Worm (Caenorhabditis elegans) whole organism, L1 larva: ENCODE results near the gene mks-5.

ENCODE experiments used
- C04F5.9 ChIP-seq: sonication (generic microtip); optimal IDR thresholded peaks from 2 replicates; lab custom pipeline; 2016; ENCODE audit warnings: missing genetic modification characterization, missing compliant biosample characterization
- aha-1 ChIP-seq: fragments of 150-350 bp; optimal IDR thresholded peaks from 2 replicates; lab custom pipeline; 2014; ENCODE audit warnings: missing biosample characterization, missing genetic modification characterization
- aly-2 ChIP-seq: fragments of 150-350 bp; optimal IDR thresholded peaks from 2 replicates; lab custom pipeline; 2014; ENCODE audit warnings: missing biosample characterization, missing genetic modification characterization
- blmp-1 ChIP-seq: fragments of 150-350 bp; optimal IDR thresholded peaks from 2 replicates; lab custom pipeline; 2014; ENCODE audit warnings: missing biosample characterization, missing genetic modification characterization
- ceh-63 ChIP-seq: fragments of 200-800 bp; sonication (Bioruptor generic); optimal IDR thresholded peaks from 2 replicates; lab custom pipeline; 2018; ENCODE audit warnings: mild to moderate bottlenecking, missing genetic modification characterization, missing compliant biosample characterization
- ceh-8 ChIP-seq: fragments of 200-800 bp; sonication (Bioruptor generic); optimal IDR thresholded peaks from 2 replicates; lab custom pipeline; 2018; ENCODE audit warnings: mild to moderate bottlenecking, missing genetic modification characterization, moderate library complexity, missing compliant biosample characterization
- ceh-82 ChIP-seq, 3 experiments: fragments of 150-350 bp in 1 of 3; sonication (generic microtip) in 2 of 3; optimal IDR thresholded peaks; 2 replicates each; lab custom pipeline; 2014 to 2017; ENCODE audit warnings: missing biosample characterization in 3 of 3, missing genetic modification characterization in 3 of 3
- ceh-88 ChIP-seq: fragments of 200-800 bp; sonication (Bioruptor generic); IDR thresholded peaks from 2 replicates; pipeline ENCODE4 v1.3.6; 2022; ENCODE audit warnings: missing genetic modification characterization, missing compliant biosample characterization
- ces-1 ChIP-seq: fragments of 150-350 bp; optimal IDR thresholded peaks from 2 replicates; lab custom pipeline; 2014; ENCODE audit warnings: missing biosample characterization, missing genetic modification reagents, missing genetic modification characterization
- dsc-1 ChIP-seq: sonication (generic microtip); optimal IDR thresholded peaks from 2 replicates; lab custom pipeline; 2016; ENCODE audit warnings: mild to moderate bottlenecking, missing genetic modification characterization, missing compliant biosample characterization
- efl-1 ChIP-seq, 4 experiments: fragments of 150-350 bp; optimal IDR thresholded peaks in 3 of 4; peaks in 1 of 4; 1 replicate in 1 of 4; 2 replicates in 3 of 4; lab custom pipeline; 2014; ENCODE audit warnings: missing biosample characterization in 2 of 4, missing genetic modification characterization in 2 of 4, missing genetic modification reagents in 2 of 4
- egl-13 ChIP-seq: sonication (generic microtip); optimal IDR thresholded peaks from 2 replicates; lab custom pipeline; 2016; ENCODE audit warnings: missing genotype, missing genetic modification reagents, missing genetic modification characterization, missing compliant biosample characterization
- egl-27 ChIP-seq, 2 experiments: fragments of 150-350 bp in 1 of 2; sonication (generic microtip); optimal IDR thresholded peaks; 3 replicates each; lab custom pipeline; 2017 to 2018; ENCODE audit warnings: missing biosample characterization in 2 of 2, missing genetic modification characterization in 2 of 2, missing genetic modification reagents in 2 of 2
- elt-2 ChIP-seq: sonication (generic microtip); optimal IDR thresholded peaks from 2 replicates; lab custom pipeline; 2016; ENCODE audit warnings: missing genetic modification characterization, mild to moderate bottlenecking, inconsistent platforms, missing compliant biosample characterization, missing genetic modification reagents
- elt-3 ChIP-seq, 6 experiments: fragments of 150-350 bp in 1 of 6; sonication (generic microtip); optimal IDR thresholded peaks; 2 replicates each; lab custom pipeline; 2017 to 2018; ENCODE audit warnings: missing biosample characterization in 6 of 6, missing genetic modification characterization in 6 of 6, inconsistent platforms in 1 of 6
- fkh-10 ChIP-seq: sonication (generic microtip); optimal IDR thresholded peaks from 2 replicates; lab custom pipeline; 2017; ENCODE audit warnings: missing biosample characterization, missing genetic modification reagents, missing genetic modification characterization
- fkh-8 ChIP-seq: sonication (generic microtip); optimal IDR thresholded peaks from 2 replicates; lab custom pipeline; 2016; ENCODE audit warnings: mild to moderate bottlenecking, missing genetic modification characterization, missing compliant biosample characterization
- fos-1 ChIP-seq: fragments of 150-350 bp; optimal IDR thresholded peaks from 2 replicates; lab custom pipeline; 2014; ENCODE audit warnings: missing biosample characterization, missing genetic modification characterization
- hlh-4 ChIP-seq: sonication (generic microtip); optimal IDR thresholded peaks from 2 replicates; lab custom pipeline; 2016; ENCODE audit warnings: mild to moderate bottlenecking, missing genetic modification characterization, missing compliant biosample characterization
- irx-1 ChIP-seq: sonication (generic microtip); optimal IDR thresholded peaks from 2 replicates; lab custom pipeline; 2016; ENCODE audit warnings: missing genetic modification characterization, missing compliant biosample characterization
- jun-1 ChIP-seq: fragments of 150-350 bp; optimal IDR thresholded peaks from 2 replicates; lab custom pipeline; 2014; ENCODE audit warnings: missing biosample characterization, missing genetic modification reagents, missing genetic modification characterization
- lin-14 ChIP-seq: fragments of 200-800 bp; sonication (Bioruptor generic); optimal IDR thresholded peaks from 2 replicates; lab custom pipeline; 2018; ENCODE audit warnings: mild to moderate bottlenecking, missing genetic modification characterization, moderate library complexity, missing compliant biosample characterization
- lin-15B ChIP-seq: fragments of 150-350 bp; sonication (generic microtip); optimal IDR thresholded peaks from 3 replicates; lab custom pipeline; 2014; ENCODE audit warnings: missing biosample characterization, missing genetic modification characterization
- lin-35 ChIP-seq, 2 experiments: fragments of 150-350 bp; optimal IDR thresholded peaks; 2 replicates each; lab custom pipeline; 2014; ENCODE audit warnings: missing biosample characterization in 2 of 2, missing genetic modification characterization in 2 of 2, missing genetic modification reagents in 2 of 2
- lin-39 ChIP-seq: fragments of 150-350 bp; optimal IDR thresholded peaks from 2 replicates; lab custom pipeline; 2014; ENCODE audit warnings: missing biosample characterization, missing genetic modification reagents, missing genetic modification characterization
- lir-3 ChIP-seq: sonication (generic microtip); optimal IDR thresholded peaks from 2 replicates; lab custom pipeline; 2016; ENCODE audit warnings: mild to moderate bottlenecking, missing genetic modification characterization, moderate library complexity, missing compliant biosample characterization; ENCODE audit not compliant: poor library complexity
- lsy-2 ChIP-seq, 2 experiments: fragments of 150-350 bp; optimal IDR thresholded peaks; 2 replicates each; lab custom pipeline; 2014; ENCODE audit warnings: missing biosample characterization in 2 of 2, missing genetic modification characterization in 2 of 2
- mab-9 ChIP-seq: fragments of 200-800 bp; sonication (Bioruptor generic); IDR thresholded peaks from 2 replicates; pipeline ENCODE4 v1.3.6; 2022; ENCODE audit warnings: missing genetic modification reagents, missing genetic modification characterization, missing compliant biosample characterization
- mef-2 ChIP-seq: fragments of 150-350 bp; optimal IDR thresholded peaks from 2 replicates; lab custom pipeline; 2014; ENCODE audit warnings: missing biosample characterization, missing genetic modification characterization
- nhr-11 ChIP-seq: fragments of 150-350 bp; optimal IDR thresholded peaks from 2 replicates; lab custom pipeline; 2014; ENCODE audit warnings: missing biosample characterization, missing genetic modification characterization
- nhr-12 ChIP-seq: sonication (generic microtip); optimal IDR thresholded peaks from 2 replicates; lab custom pipeline; 2017; ENCODE audit warnings: missing biosample characterization, missing genetic modification characterization
- nhr-20 ChIP-seq: sonication (generic microtip); optimal IDR thresholded peaks from 2 replicates; lab custom pipeline; 2016; ENCODE audit warnings: mild to moderate bottlenecking, missing genetic modification characterization, missing compliant biosample characterization
- nhr-237 ChIP-seq: fragments of 150-350 bp; optimal IDR thresholded peaks from 2 replicates; lab custom pipeline; 2014; ENCODE audit warnings: missing biosample characterization, missing genetic modification characterization
- nhr-47 ChIP-seq: sonication (generic microtip); optimal IDR thresholded peaks from 2 replicates; lab custom pipeline; 2016; ENCODE audit warnings: mild to moderate bottlenecking, missing genetic modification characterization, moderate library complexity, missing compliant biosample characterization
- nhr-71 ChIP-seq: sonication (generic microtip); optimal IDR thresholded peaks from 2 replicates; lab custom pipeline; 2016; ENCODE audit warnings: mild to moderate bottlenecking, missing genetic modification characterization, moderate library complexity, missing compliant biosample characterization
- nhr-77 ChIP-seq: fragments of 150-350 bp; optimal IDR thresholded peaks from 2 replicates; lab custom pipeline; 2014; ENCODE audit warnings: missing biosample characterization, missing genetic modification characterization
- nhr-85 ChIP-seq: sonication (generic microtip); peaks from one replicate; lab custom pipeline; 2016; ENCODE audit warnings: missing genetic modification characterization, inconsistent platforms, missing compliant biosample characterization
- rnt-1 ChIP-seq: sonication (generic microtip); optimal IDR thresholded peaks from 2 replicates; lab custom pipeline; 2016; ENCODE audit warnings: mild to moderate bottlenecking, missing genetic modification characterization, moderate library complexity, missing compliant biosample characterization
- snu-23 ChIP-seq: sonication (generic microtip); optimal IDR thresholded peaks from 2 replicates; lab custom pipeline; 2016; ENCODE audit warnings: missing genetic modification characterization, missing compliant biosample characterization
- sox-4 ChIP-seq: sonication (generic microtip); optimal IDR thresholded peaks from 2 replicates; lab custom pipeline; 2016; ENCODE audit warnings: missing genetic modification characterization, missing compliant biosample characterization
- swsn-7 ChIP-seq: sonication (generic microtip); optimal IDR thresholded peaks from 2 replicates; lab custom pipeline; 2016; ENCODE audit warnings: missing genetic modification characterization, missing compliant biosample characterization
- tbx-2 ChIP-seq: sonication (generic microtip); optimal IDR thresholded peaks from 2 replicates; lab custom pipeline; 2016; ENCODE audit warnings: missing genetic modification characterization, missing compliant biosample characterization
- tlp-1 ChIP-seq: fragments of 150-350 bp; optimal IDR thresholded peaks from 2 replicates; lab custom pipeline; 2014; ENCODE audit warnings: missing biosample characterization, missing genetic modification characterization
- unc-62 ChIP-seq: fragments of 150-350 bp; optimal IDR thresholded peaks from 2 replicates; lab custom pipeline; 2014; ENCODE audit warnings: missing biosample characterization, missing genetic modification reagents, missing genetic modification characterization
- unc-98 ChIP-seq: fragments of 200-800 bp; sonication (Bioruptor generic); IDR thresholded peaks from 2 replicates; pipeline ENCODE4 v1.3.6; 2022; ENCODE audit warnings: missing genetic modification characterization, missing compliant biosample characterization
- xbp-1 ChIP-seq: sonication (generic microtip); optimal IDR thresholded peaks from 2 replicates; lab custom pipeline; 2016; ENCODE audit warnings: missing genetic modification characterization, missing compliant biosample characterization
- ztf-11 ChIP-seq, 2 experiments: sonication (generic microtip); optimal IDR thresholded peaks; 2 replicates each; lab custom pipeline; 2016 to 2017; ENCODE audit warnings: missing genetic modification characterization in 2 of 2, missing biosample characterization in 1 of 2, missing compliant biosample characterization in 1 of 2

Gene mks-5

ce11 chrII:10730702-10731101 lies 10.7 kb downstream of the mks-5 start (continued):
- no peak for TF ChIP-seq jun-1
- TF ChIP-seq mef-2 (tag; lab: Kevin White, UChicago): no peak
- TF ChIP-seq nhr-20 (tag; lab: Kevin White, UChicago): no peak
- TF ChIP-seq unc-98 (GFP tag; lab: Robert Waterston, UW): no peak
- TF ChIP-seq lin-39: no peak
- peak; percentile 72 for TF ChIP-seq hlh-4 (tag; lab: Kevin White, UChicago)
- TF ChIP-seq irx-1 (tag; lab: Kevin White, UChicago): no peak
- no peak for TF ChIP-seq aly-2 (tag; lab: Kevin White, UChicago)
- TF ChIP-seq lir-3: no peak
- TF ChIP-seq nhr-11 (tag; lab: Kevin White, UChicago): no peak
- no peak for TF ChIP-seq dsc-1 (tag; lab: Kevin White, UChicago)
- no peak for TF ChIP-seq ceh-63 (GFP tag; lab: Kevin White, UChicago)
- TF ChIP-seq unc-62: no peak
- TF ChIP-seq fos-1 (tag; lab: Kevin White, UChicago): no peak
- TF ChIP-seq aha-1 (tag; lab: Kevin White, UChicago): no peak
- no peak for TF ChIP-seq nhr-12 (tag; lab: Kevin White, UChicago)
- no peak for TF ChIP-seq nhr-237 (tag; lab: Kevin White, UChicago)
- no peak for TF ChIP-seq blmp-1 (tag; lab: Kevin White, UChicago)
- TF ChIP-seq elt-3 (tag; optimal IDR thresholded peaks at IDR 0.05; lab: Kevin White, UChicago): no peak
- TF ChIP-seq lin-15B (tag; lab: Kevin White, UChicago): no peak
- TF ChIP-seq ces-1 (GFP tag; lab: Kevin White, UChicago): no peak
- no peak for TF ChIP-seq tlp-1 (tag; lab: Kevin White, UChicago)

ce11 chrII:10731552-10731951 lies 11.5 kb downstream of the mks-5 start, which contains the start of gene glb-12:
glb-12 (minus strand) TSS chrII:10731652.
- TF ChIP-seq lsy-2 (tag; optimal IDR thresholded peaks at IDR 0.05; lab: Kevin White, UChicago): no peak
- no peak for TF ChIP-seq nhr-85 (tag; lab: Kevin White, UChicago)
- no peak for TF ChIP-seq nhr-11 (tag; lab: Kevin White, UChicago)
- TF ChIP-seq irx-1 (tag; lab: Kevin White, UChicago): no peak
- TF ChIP-seq lin-14 (GFP tag; lab: Kevin White, UChicago): no peak
- no peak for TF ChIP-seq nhr-71 (tag; lab: Kevin White, UChicago)
- TF ChIP-seq aha-1 (tag; lab: Kevin White, UChicago): no peak
- TF ChIP-seq C04F5.9 (tag; lab: Kevin White, UChicago): no peak
- TF ChIP-seq lin-35 (GFP tag; optimal IDR thresholded peaks at IDR 0.05; lab: Kevin White, UChicago): no peak
- no peak for TF ChIP-seq unc-98 (GFP tag; lab: Robert Waterston, UW)
- no peak for TF ChIP-seq elt-2 (tag; lab: Kevin White, UChicago)
- no peak for TF ChIP-seq nhr-77 (tag; lab: Kevin White, UChicago)
- no peak for TF ChIP-seq rnt-1
- TF ChIP-seq egl-13: no peak
- TF ChIP-seq elt-3 (tag; optimal IDR thresholded peaks at IDR 0.05; lab: Kevin White, UChicago): no peak
- no peak for TF ChIP-seq mab-9 (GFP tag; lab: Robert Waterston, UW)
- TF ChIP-seq egl-27 (tag; optimal IDR thresholded peaks at IDR 0.05; lab: Kevin White, UChicago): no peak
- TF ChIP-seq xbp-1 (tag; lab: Kevin White, UChicago): no peak

- TF ChIP-seq ztf-11 (tag; optimal IDR thresholded peaks at IDR 0.05; lab: Kevin White, UChicago) (no peak), ceh-8 (GFP tag; lab: Kevin White, UChicago) (peak; percentile 68)
Observed at ce11 chrII:10737059-10737458, 17.0 kb downstream of the mks-5 start, which contains the start of gene C52A11.3. C52A11.3 (plus strand) TSS chrII:10737359.

ce11 chrII:10744801-10745200 lies 24.8 kb downstream of the mks-5 start:
- TF ChIP-seq tbx-2 (tag; lab: Kevin White, UChicago) (peak; percentile 24), ceh-88 (GFP tag; lab: Robert Waterston, UW) (no peak), efl-1 (optimal IDR thresholded peaks at IDR 0.05; lab: Kevin White, UChicago) (peak; percentile 20 to 48), efl-1 (GFP tag; optimal IDR thresholded peaks at IDR 0.05 in 1 of 2; lab: Kevin White, UChicago) (peak in 1 of 2 experiments; percentile 11), ceh-82 (tag; optimal IDR thresholded peaks at IDR 0.05; lab: Kevin White, UChicago) (peak; percentile 4 to 49 (median 8)), dsc-1 (tag; lab: Kevin White, UChicago) (peak; percentile 34), lsy-2 (tag; optimal IDR thresholded peaks at IDR 0.05; lab: Kevin White, UChicago) (peak in 1 of 2 experiments; percentile 41), nhr-47 (tag; lab: Kevin White, UChicago) (peak; percentile 31), egl-13 (peak; percentile 53), fkh-8 (tag; lab: Kevin White, UChicago) (peak; percentile 69), nhr-71 (tag; lab: Kevin White, UChicago) (peak; percentile 39), snu-23 (GFP tag; lab: Kevin White, UChicago) (peak; percentile 15), sox-4 (tag; lab: Kevin White, UChicago) (no peak), fkh-10 (GFP tag; lab: Kevin White, UChicago) (peak; percentile 20), hlh-4 (tag; lab: Kevin White, UChicago) (no peak), swsn-7 (peak; percentile 39), lin-35 (GFP tag; optimal IDR thresholded peaks at IDR 0.05; lab: Kevin White, UChicago) (peak in 1 of 2 experiments; percentile 34)
